Fruit fly (Drosophila melanogaster) whole organism, embryonic: ENCODE measurements around the gene CG9522.
A peak's percentile ranks its signal among the peaks of the same experiment; 100 is the strongest.

Experiments
- Atf-2 ChIP-seq: fragments of 200-800 bp; sonication (Bioruptor generic); optimal IDR thresholded peaks from 2 replicates; lab custom pipeline; 2016; ENCODE audit warnings: missing biosample characterization, missing genetic modification characterization
- B-H2 ChIP-seq: fragments of 200-800 bp; sonication (Bioruptor generic); optimal IDR thresholded peaks from 2 replicates; lab custom pipeline; 2018; ENCODE audit warnings: missing biosample characterization, mild to moderate bottlenecking, missing genetic modification characterization
- CG10147 ChIP-seq: fragments of 200-800 bp; sonication (Bioruptor generic); optimal IDR thresholded peaks from 2 replicates; lab custom pipeline; 2019; ENCODE audit warnings: missing biosample characterization, mild to moderate bottlenecking, missing genetic modification characterization, moderate library complexity
- CG11398 ChIP-seq: fragments of 200-800 bp; sonication (Bioruptor generic); optimal IDR thresholded peaks from 2 replicates; lab custom pipeline; 2016; ENCODE audit warnings: missing biosample characterization, missing genetic modification characterization
- CG11456 ChIP-seq: fragments of 200-800 bp; sonication (Bioruptor generic); IDR thresholded peaks from 3 replicates; pipeline ENCODE4 v1.3.6; 2022; ENCODE audit warnings: missing biosample characterization, missing genetic modification characterization
- CG12104 ChIP-seq: fragments of 200-800 bp; sonication (Bioruptor generic); optimal IDR thresholded peaks from 3 replicates; lab custom pipeline; 2016; ENCODE audit warnings: missing biosample characterization, missing genetic modification characterization
- CG13424 ChIP-seq: fragments of 200-800 bp; sonication (Bioruptor generic); optimal IDR thresholded peaks from 2 replicates; lab custom pipeline; 2019; ENCODE audit warnings: missing biosample characterization, mild to moderate bottlenecking, missing genetic modification characterization, moderate library complexity
- CG13894 ChIP-seq: fragments of 200-800 bp; sonication (Bioruptor generic); optimal IDR thresholded peaks from 3 replicates; lab custom pipeline; 2018; ENCODE audit warnings: missing biosample characterization, mild to moderate bottlenecking, missing genetic modification characterization, moderate library complexity
- CG14050 ChIP-seq: fragments of 200-800 bp; sonication (Bioruptor generic); IDR thresholded peaks from 3 replicates; pipeline ENCODE4 v1.3.6; 2022; ENCODE audit warnings: missing biosample characterization, missing genetic modification characterization
- CG15269 ChIP-seq: fragments of 200-800 bp; sonication (Bioruptor generic); optimal IDR thresholded peaks from 2 replicates; lab custom pipeline; 2018; ENCODE audit warnings: missing biosample characterization, mild to moderate bottlenecking, missing genetic modification characterization, moderate library complexity
- CG1647 ChIP-seq: fragments of 200-800 bp; sonication (Bioruptor generic); optimal IDR thresholded peaks from 3 replicates; lab custom pipeline; 2016; ENCODE audit warnings: missing biosample characterization, missing genetic modification characterization
- CG16863 ChIP-seq: fragments of 200-800 bp; sonication (Bioruptor generic); optimal IDR thresholded peaks from 3 replicates; lab custom pipeline; 2016; ENCODE audit warnings: missing biosample characterization, missing genetic modification characterization
- CG2199 ChIP-seq: fragments of 200-800 bp; sonication (Bioruptor generic); IDR thresholded peaks from 3 replicates; pipeline ENCODE4 v1.3.6; 2022; ENCODE audit warnings: missing biosample characterization, missing genetic modification characterization
- CG2678 ChIP-seq: fragments of 200-800 bp; sonication (Bioruptor generic); optimal IDR thresholded peaks from 3 replicates; lab custom pipeline; 2019; ENCODE audit warnings: missing biosample characterization, mild to moderate bottlenecking, missing genetic modification characterization, moderate library complexity
- CG2889 ChIP-seq: fragments of 200-800 bp; sonication (Bioruptor generic); IDR thresholded peaks from 3 replicates; pipeline ENCODE4 v1.3.6; 2022; ENCODE audit warnings: missing biosample characterization, missing genetic modification characterization
- CG33213 ChIP-seq: fragments of 200-800 bp; sonication (Bioruptor generic); optimal IDR thresholded peaks from 3 replicates; lab custom pipeline; 2016; ENCODE audit warnings: missing biosample characterization, missing genetic modification characterization
- CG3995 ChIP-seq: fragments of 200-800 bp; sonication (Bioruptor generic); optimal IDR thresholded peaks from 3 replicates; lab custom pipeline; 2016; ENCODE audit warnings: missing biosample characterization, missing genetic modification characterization
- CG4820 ChIP-seq: fragments of 200-800 bp; sonication (Bioruptor generic); optimal IDR thresholded peaks from 3 replicates; lab custom pipeline; 2016; ENCODE audit warnings: missing biosample characterization, missing genetic modification characterization
- CG6254 ChIP-seq: fragments of 200-800 bp; sonication (Bioruptor generic); optimal IDR thresholded peaks from 3 replicates; lab custom pipeline; 2017; ENCODE audit warnings: mild to moderate bottlenecking, missing biosample characterization, missing genetic modification reagents, missing genetic modification characterization
- CG8089 ChIP-seq: fragments of 200-800 bp; sonication (Bioruptor generic); optimal IDR thresholded peaks from 3 replicates; lab custom pipeline; 2016; ENCODE audit warnings: missing biosample characterization, missing genetic modification characterization
- H2.0 ChIP-seq: fragments of 200-800 bp; sonication (Bioruptor generic); IDR thresholded peaks from 2 replicates; pipeline ENCODE4 v1.3.6; 2022; ENCODE audit warnings: missing biosample characterization, missing genetic modification characterization
- Hr3 ChIP-seq: fragments of 200-800 bp; sonication (Bioruptor generic); optimal IDR thresholded peaks from 3 replicates; lab custom pipeline; 2016; ENCODE audit warnings: missing biosample characterization, missing genetic modification characterization
- Hr39 ChIP-seq: fragments of >200 bp; optimal IDR thresholded peaks from 2 replicates; lab custom pipeline; 2017
- Hsf ChIP-seq: fragments of 200-800 bp; sonication (Bioruptor generic); optimal IDR thresholded peaks from 3 replicates; lab custom pipeline; 2016; ENCODE audit warnings: missing biosample characterization, missing genetic modification characterization
- Nf-YA ChIP-seq: fragments of 200-800 bp; sonication (Bioruptor generic); IDR thresholded peaks from 2 replicates; pipeline ENCODE4 v1.3.6; 2022; ENCODE audit warnings: missing biosample characterization, missing genetic modification characterization
- Side ChIP-seq: fragments of 200-800 bp; sonication (Bioruptor generic); optimal IDR thresholded peaks from 2 replicates; lab custom pipeline; 2016; ENCODE audit warnings: missing biosample characterization, missing genetic modification characterization
- Ssrp ChIP-seq: fragments of 200-800 bp; sonication (Bioruptor generic); optimal IDR thresholded peaks from 2 replicates; lab custom pipeline; 2018; ENCODE audit warnings: missing biosample characterization, mild to moderate bottlenecking, missing genetic modification characterization, moderate library complexity
- Trl ChIP-seq, 3 experiments: fragments of >200 bp in 2 of 3; fragments of 200-800 bp in 1 of 3; sonication (Bioruptor generic) in 1 of 3; optimal IDR thresholded peaks; 2 replicates in 1 of 3; 3 replicates in 2 of 3; lab custom pipeline; 2016 to 2017; ENCODE audit warnings: missing biosample characterization in 1 of 3, missing genetic modification characterization in 1 of 3
- al ChIP-seq: fragments of 200-800 bp; sonication (Bioruptor generic); IDR thresholded peaks from 2 replicates; pipeline ENCODE4 v1.3.6; 2022; ENCODE audit warnings: missing biosample characterization, missing genetic modification characterization
- ato ChIP-seq: fragments of 200-800 bp; sonication (Bioruptor generic); IDR thresholded peaks from 2 replicates; pipeline ENCODE4 v1.3.6; 2022; ENCODE audit warnings: missing biosample characterization, missing genetic modification characterization; ENCODE audit not compliant: partially characterized antibody
- chn ChIP-seq: fragments of 200-800 bp; sonication (Bioruptor generic); optimal IDR thresholded peaks from 2 replicates; lab custom pipeline; 2016; ENCODE audit warnings: missing biosample characterization, missing genetic modification characterization
- dm ChIP-seq: fragments of 200-800 bp; sonication (Bioruptor generic); optimal IDR thresholded peaks from 3 replicates; lab custom pipeline; 2016; ENCODE audit warnings: missing biosample characterization, missing genetic modification characterization
- eve ChIP-seq, 2 experiments: fragments of >200 bp; optimal IDR thresholded peaks; 2 replicates each; lab custom pipeline; 2017; ENCODE audit warnings: missing biosample characterization in 2 of 2, missing genetic modification characterization in 2 of 2
- ewg ChIP-seq: fragments of 200-800 bp; sonication (Bioruptor generic); optimal IDR thresholded peaks from 3 replicates; lab custom pipeline; 2017; ENCODE audit warnings: mild to moderate bottlenecking, missing biosample characterization, missing genetic modification reagents, missing genetic modification characterization
- eyg ChIP-seq: fragments of 200-800 bp; sonication (Bioruptor generic); optimal IDR thresholded peaks from 3 replicates; lab custom pipeline; 2016; ENCODE audit warnings: missing biosample characterization, missing genetic modification characterization
- gem ChIP-seq: fragments of 200-800 bp; sonication (Bioruptor generic); optimal IDR thresholded peaks from 2 replicates; lab custom pipeline; 2019; ENCODE audit warnings: missing biosample characterization, mild to moderate bottlenecking, missing genetic modification characterization, moderate library complexity
- grau ChIP-seq: fragments of 200-800 bp; optimal IDR thresholded peaks from 3 replicates; lab custom pipeline; 2019; ENCODE audit warnings: missing biosample characterization, mild to moderate bottlenecking, missing genetic modification characterization, moderate library complexity
- jumu ChIP-seq: fragments of 200-800 bp; sonication (Bioruptor generic); optimal IDR thresholded peaks from 3 replicates; lab custom pipeline; 2016; ENCODE audit warnings: missing biosample characterization, missing genetic modification characterization
- kah ChIP-seq: fragments of 200-800 bp; sonication (Bioruptor generic); optimal IDR thresholded peaks from 2 replicates; lab custom pipeline; 2018; ENCODE audit warnings: missing biosample characterization, mild to moderate bottlenecking, missing genetic modification characterization
- luna ChIP-seq: fragments of 200-800 bp; sonication (Bioruptor generic); optimal IDR thresholded peaks from 2 replicates; lab custom pipeline; 2016; ENCODE audit warnings: missing biosample characterization, missing genetic modification characterization
- maf-S ChIP-seq: fragments of 200-800 bp; sonication (Bioruptor generic); optimal IDR thresholded peaks from 2 replicates; lab custom pipeline; 2016; ENCODE audit warnings: missing biosample characterization, missing genetic modification characterization
- repo ChIP-seq: fragments of 200-800 bp; sonication (Bioruptor generic); optimal IDR thresholded peaks from 2 replicates; lab custom pipeline; 2016; ENCODE audit warnings: missing biosample characterization, missing genetic modification characterization
- row ChIP-seq: fragments of 200-800 bp; sonication (Bioruptor generic); IDR thresholded peaks from 3 replicates; pipeline ENCODE4 v1.3.6; 2022; ENCODE audit warnings: missing biosample characterization, missing genetic modification characterization
- sens ChIP-seq: fragments of 200-800 bp; sonication (Bioruptor generic); peaks from one replicate; lab custom pipeline; 2016; ENCODE audit warnings: missing biosample characterization, missing genetic modification characterization
- seq ChIP-seq: fragments of 200-800 bp; sonication (Bioruptor generic); IDR thresholded peaks from 2 replicates; pipeline ENCODE4 v1.3.6; 2022; ENCODE audit warnings: missing biosample characterization, missing genetic modification characterization
- sima ChIP-seq: fragments of 200-800 bp; sonication (Bioruptor generic); optimal IDR thresholded peaks from 2 replicates; lab custom pipeline; 2016; ENCODE audit warnings: missing biosample characterization, missing genetic modification characterization
- sqz ChIP-seq: fragments of 200-800 bp; sonication (Bioruptor generic); optimal IDR thresholded peaks from 3 replicates; lab custom pipeline; 2018; ENCODE audit warnings: missing biosample characterization, mild to moderate bottlenecking, missing genetic modification characterization
- sr ChIP-seq: fragments of 200-800 bp; sonication (Bioruptor generic); IDR thresholded peaks from 3 replicates; pipeline ENCODE4 v1.3.6; 2022; ENCODE audit warnings: missing biosample characterization, missing genetic modification characterization
- tgo ChIP-seq: fragments of 200-800 bp; sonication (Bioruptor generic); IDR thresholded peaks from 3 replicates; pipeline ENCODE4 v1.3.6; 2022; ENCODE audit warnings: missing biosample characterization, missing genetic modification characterization
- trem ChIP-seq: fragments of 200-800 bp; optimal IDR thresholded peaks from 3 replicates; lab custom pipeline; 2019; ENCODE audit warnings: missing biosample characterization, mild to moderate bottlenecking, missing genetic modification characterization, moderate library complexity
- vnd ChIP-seq: fragments of 200-800 bp; sonication (Bioruptor generic); IDR thresholded peaks from 3 replicates; pipeline ENCODE4 v1.3.6; 2022; ENCODE audit warnings: missing biosample characterization, missing genetic modification characterization; ENCODE audit not compliant: partially characterized antibody

Gene CG9522

dm6 chrX:14848755-14849354 lies at the start of gene CG9522 (continued):
- TF ChIP-seq eve (GFP tag; optimal IDR thresholded peaks at IDR 0.05; lab: Kevin White, UChicago) (peak in 1 of 2 experiments; percentile 72), eyg (no peak), CG2889 (GFP tag; lab: Robert Waterston, UW) (peak; percentile 68; the same call in 2 of the 3 replicates), Hr39 (lab: Kevin White, UChicago) (no peak), CG13894 (tag; lab: Kevin White, UChicago) (no peak), Nf-YA (GFP tag; lab: Robert Waterston, UW) (peak; percentile 67; the same call in 1 of the 2 replicates), ewg (GFP tag; lab: Kevin White, UChicago) (peak; percentile 51), Hr3 (GFP tag; lab: Kevin White, UChicago) (peak; percentile 45), CG11456 (GFP tag; lab: Robert Waterston, UW) (peak; percentile 69; the same call in 2 of the 3 replicates), ato (GFP tag; lab: Robert Waterston, UW) (no peak), CG15269 (tag; lab: Kevin White, UChicago) (peak; percentile 76), CG2199 (GFP tag; lab: Robert Waterston, UW) (no peak), Side (GFP tag; lab: Kevin White, UChicago) (peak; percentile 6), maf-S (peak; percentile 37), jumu (GFP tag; lab: Kevin White, UChicago) (peak; percentile 41), CG8089 (no peak), CG10147 (peak; percentile 61), chn (peak; percentile 49), sqz (GFP tag; lab: Kevin White, UChicago) (peak; percentile 47), kah (GFP tag; lab: Kevin White, UChicago) (peak; percentile 10), Ssrp (peak; percentile 69), Trl (optimal IDR thresholded peaks at IDR 0.05; lab: Kevin White, UChicago) (no peak), Trl (GFP tag; optimal IDR thresholded peaks at IDR 0.05; lab: Kevin White, UChicago) (peak; percentile 50), Atf-2 (GFP tag; lab: Kevin White, UChicago) (no peak), grau (tag; lab: Kevin White, UChicago) (peak; percentile 71), tgo (peak; percentile 59), CG3995 (GFP tag; lab: Kevin White, UChicago) (no peak), sr (GFP tag; lab: Robert Waterston, UW) (no peak), CG4820 (peak; percentile 75), Hsf (GFP tag; lab: Kevin White, UChicago) (peak; percentile 72), CG14050 (GFP tag; lab: Robert Waterston, UW) (peak; percentile 34; the same call in 1 of the 3 replicates), al (GFP tag; lab: Robert Waterston, UW) (peak; percentile 66; the same call in 1 of the 2 replicates), luna (GFP tag; lab: Kevin White, UChicago) (no peak), H2.0 (peak; percentile 63), sima (GFP tag; lab: Kevin White, UChicago) (no peak), repo (GFP tag; lab: Kevin White, UChicago) (no peak), CG6254 (peak; percentile 85), vnd (no peak), seq (GFP tag; lab: Robert Waterston, UW) (peak; percentile 53; the same call in 1 of the 2 replicates), dm (GFP tag; lab: Kevin White, UChicago) (no peak), CG2678 (tag; lab: Kevin White, UChicago) (peak; percentile 81), CG11398 (GFP tag; lab: Kevin White, UChicago) (no peak), CG33213 (peak; percentile 30), CG12104 (GFP tag; lab: Kevin White, UChicago) (peak; percentile 43), CG13424 (tag; lab: Kevin White, UChicago) (peak; percentile 77), gem (tag; lab: Kevin White, UChicago) (peak; percentile 84), B-H2 (no peak), trem (tag; lab: Kevin White, UChicago) (peak; percentile 68), sens (peak; percentile 92), CG16863 (GFP tag; lab: Kevin White, UChicago) (peak; percentile 41), row (GFP tag; lab: Robert Waterston, UW) (peak; percentile 75), CG1647 (GFP tag; lab: Kevin White, UChicago) (peak; percentile 27)
